Fruit fly (Drosophila melanogaster) whole organism, embryonic: Measurements from ENCODE around the gene MSAmiP.

Experiments used
- ATbp ChIP-seq: fragments of 200-800 bp; sonication (Bioruptor generic); optimal IDR thresholded peaks from 2 replicates; lab custom pipeline; 2017; ENCODE audit warnings: missing biosample characterization, mild to moderate bottlenecking, missing genetic modification characterization, missing genetic modification reagents
- Awh ChIP-seq: fragments of 200-800 bp; sonication (Bioruptor generic); IDR thresholded peaks from 2 replicates; pipeline ENCODE4, ENCODE4 v1.3.6; 2022; ENCODE audit warnings: missing biosample characterization, missing genetic modification characterization
- Blimp-1 ChIP-seq: fragments of 200-800 bp; sonication (Bioruptor generic); optimal IDR thresholded peaks from 3 replicates; lab custom pipeline; 2018; ENCODE audit warnings: missing biosample characterization, missing genetic modification characterization, mild to moderate bottlenecking, moderate library complexity, missing genetic modification reagents
- CG10979 ChIP-seq: fragments of 200-800 bp; sonication (Bioruptor generic); optimal IDR thresholded peaks from 2 replicates; lab custom pipeline; 2018; ENCODE audit warnings: missing biosample characterization, mild to moderate bottlenecking, missing genetic modification characterization, moderate library complexity
- CG13123 ChIP-seq: fragments of 200-800 bp; sonication (Bioruptor generic); optimal IDR thresholded peaks from 2 replicates; lab custom pipeline; 2016; ENCODE audit warnings: missing biosample characterization, missing genetic modification characterization
- CG13624 ChIP-seq: fragments of 200-800 bp; sonication (Bioruptor generic); optimal IDR thresholded peaks from 2 replicates; lab custom pipeline; 2016; ENCODE audit warnings: missing biosample characterization, missing genetic modification characterization
- CG14710 ChIP-seq: fragments of 200-800 bp; sonication (Bioruptor generic); optimal IDR thresholded peaks from 3 replicates; lab custom pipeline; 2019; ENCODE audit warnings: missing biosample characterization, mild to moderate bottlenecking, missing genetic modification characterization, moderate library complexity
- CG15479 ChIP-seq: fragments of 200-800 bp; sonication (Bioruptor generic); optimal IDR thresholded peaks from 3 replicates; lab custom pipeline; 2019; ENCODE audit warnings: missing biosample characterization, mild to moderate bottlenecking, missing genetic modification characterization, moderate library complexity
- CG18011 ChIP-seq: fragments of 200-800 bp; sonication (Bioruptor generic); optimal IDR thresholded peaks from 2 replicates; lab custom pipeline; 2017; ENCODE audit warnings: missing biosample characterization, missing genetic modification characterization, mild to moderate bottlenecking, moderate library complexity, missing genotype
- CG32772 ChIP-seq: fragments of 200-800 bp; sonication (Bioruptor generic); IDR thresholded peaks from 2 replicates; pipeline ENCODE4 v1.3.6; 2022; ENCODE audit warnings: missing biosample characterization, missing genetic modification characterization
- CG3726 ChIP-seq: fragments of 200-800 bp; sonication (Bioruptor generic); IDR thresholded peaks from 3 replicates; pipeline ENCODE4, ENCODE4 v1.3.6; 2022; ENCODE audit warnings: missing biosample characterization, missing genetic modification characterization
- CG4730 ChIP-seq: fragments of 200-800 bp; sonication (Bioruptor generic); IDR thresholded peaks from 2 replicates; pipeline ENCODE4 v1.3.6; 2022; ENCODE audit warnings: missing biosample characterization, missing genetic modification characterization
- CG5180 ChIP-seq: fragments of 200-800 bp; sonication (Bioruptor generic); optimal IDR thresholded peaks from 3 replicates; lab custom pipeline; 2017; ENCODE audit warnings: missing biosample characterization, missing genetic modification characterization, mild to moderate bottlenecking, moderate library complexity, missing genetic modification reagents
- CG6689 ChIP-seq: fragments of 200-800 bp; sonication (Bioruptor generic); IDR thresholded peaks from 2 replicates; pipeline ENCODE4 v1.3.6; 2022; ENCODE audit warnings: missing biosample characterization, missing genetic modification characterization
- CG8388 ChIP-seq: fragments of 200-800 bp; sonication (Bioruptor generic); optimal IDR thresholded peaks from 2 replicates; lab custom pipeline; 2019; ENCODE audit warnings: missing biosample characterization, mild to moderate bottlenecking, missing genetic modification characterization, moderate library complexity
- Dfd ChIP-seq, 2 experiments: fragments of >200 bp; optimal IDR thresholded peaks; 2 replicates each; lab custom pipeline; 2017; ENCODE audit warnings: missing biosample characterization in 2 of 2, missing genetic modification characterization in 2 of 2
- Doc2 ChIP-seq: fragments of 200-800 bp; sonication (Bioruptor generic); IDR thresholded peaks from 2 replicates; pipeline ENCODE4 v1.3.6; 2022; ENCODE audit warnings: missing biosample characterization, missing genetic modification characterization
- Ets65A ChIP-seq: fragments of 200-800 bp; sonication (Bioruptor generic); peaks from one replicate; lab custom pipeline; 2016; ENCODE audit warnings: missing biosample characterization, missing genetic modification characterization
- H2.0 ChIP-seq: fragments of 200-800 bp; sonication (Bioruptor generic); IDR thresholded peaks from 2 replicates; pipeline ENCODE4 v1.3.6; 2022; ENCODE audit warnings: missing biosample characterization, missing genetic modification characterization
- HHEX ChIP-seq: fragments of 200-800 bp; sonication (Bioruptor generic); optimal IDR thresholded peaks from 3 replicates; lab custom pipeline; 2017; ENCODE audit warnings: missing biosample characterization, mild to moderate bottlenecking, missing genetic modification characterization, missing genetic modification reagents
- MESR4 ChIP-seq: fragments of 200-800 bp; sonication (Bioruptor generic); optimal IDR thresholded peaks from 2 replicates; lab custom pipeline; 2018; ENCODE audit warnings: missing biosample characterization, mild to moderate bottlenecking, missing genetic modification characterization, moderate library complexity
- NK7.1 ChIP-seq: fragments of 200-800 bp; sonication (Bioruptor generic); optimal IDR thresholded peaks from 3 replicates; lab custom pipeline; 2016; ENCODE audit warnings: missing biosample characterization, missing genetic modification characterization
- Rx ChIP-seq: fragments of 200-800 bp; sonication (Bioruptor generic); IDR thresholded peaks from 2 replicates; pipeline ENCODE4 v1.3.6; 2022; ENCODE audit warnings: missing biosample characterization, missing genetic modification characterization
- Sox102F ChIP-seq: fragments of 200-800 bp; sonication (Bioruptor generic); optimal IDR thresholded peaks from 2 replicates; lab custom pipeline; 2018; ENCODE audit warnings: missing biosample characterization, mild to moderate bottlenecking, missing genetic modification characterization, moderate library complexity
- Sry-δ ChIP-seq: fragments of 200-800 bp; sonication (Bioruptor generic); optimal IDR thresholded peaks from 2 replicates; lab custom pipeline; 2016; ENCODE audit warnings: missing biosample characterization, missing genetic modification characterization
- Xrp1 ChIP-seq: fragments of 200-800 bp; sonication (Bioruptor generic); IDR thresholded peaks from 2 replicates; pipeline ENCODE4 v1.3.6; 2022; ENCODE audit warnings: missing biosample characterization, missing genetic modification characterization
- ara ChIP-seq: fragments of 200-800 bp; sonication (Bioruptor generic); IDR thresholded peaks from 2 replicates; pipeline ENCODE4 v1.3.6; 2022; ENCODE audit warnings: missing biosample characterization, missing genetic modification characterization
- bsh ChIP-seq, 2 experiments: fragments of 200-800 bp; sonication (Bioruptor generic); optimal IDR thresholded peaks; 2 replicates each; lab custom pipeline; 2017 to 2018; ENCODE audit warnings: mild to moderate bottlenecking in 2 of 2, missing biosample characterization in 2 of 2, missing genetic modification characterization in 2 of 2, moderate library complexity in 1 of 2
- cad ChIP-seq: fragments of >200 bp; optimal IDR thresholded peaks from 2 replicates; lab custom pipeline; 2017; ENCODE audit warnings: missing biosample characterization, missing genetic modification characterization
- da ChIP-seq: fragments of 200-800 bp; sonication (Bioruptor generic); optimal IDR thresholded peaks from 2 replicates; lab custom pipeline; 2016; ENCODE audit warnings: missing biosample characterization, missing genetic modification characterization
- eve ChIP-seq, 2 experiments: fragments of >200 bp; optimal IDR thresholded peaks; 2 replicates each; lab custom pipeline; 2017; ENCODE audit warnings: missing biosample characterization in 2 of 2, missing genetic modification characterization in 2 of 2
- exex ChIP-seq: fragments of 200-800 bp; sonication (Bioruptor generic); optimal IDR thresholded peaks from 4 replicates; lab custom pipeline; 2018; ENCODE audit warnings: missing biosample characterization, mild to moderate bottlenecking, missing genetic modification characterization, moderate library complexity
- gro ChIP-seq: fragments of 200-800 bp; sonication (Bioruptor generic); optimal IDR thresholded peaks from 2 replicates; lab custom pipeline; 2016; ENCODE audit warnings: missing biosample characterization, missing genetic modification characterization
- hth ChIP-seq: fragments of >200 bp; optimal IDR thresholded peaks from 2 replicates; lab custom pipeline; 2017; ENCODE audit warnings: inconsistent platforms
- nau ChIP-seq: fragments of 200-800 bp; sonication (Bioruptor generic); optimal IDR thresholded peaks from 3 replicates; lab custom pipeline; 2017; ENCODE audit warnings: missing biosample characterization, mild to moderate bottlenecking, missing genetic modification characterization, missing genetic modification reagents
- onecut ChIP-seq: fragments of 200-800 bp; sonication (Bioruptor generic); IDR thresholded peaks from 2 replicates; pipeline ENCODE4 v1.3.6; 2022; ENCODE audit warnings: missing biosample characterization, missing genetic modification characterization
- phol ChIP-seq: fragments of 200-800 bp; sonication (Bioruptor generic); optimal IDR thresholded peaks from 3 replicates; lab custom pipeline; 2018; ENCODE audit warnings: missing biosample characterization, mild to moderate bottlenecking, missing genetic modification characterization, moderate library complexity
- pnt ChIP-seq: fragments of 200-800 bp; sonication (Bioruptor generic); optimal IDR thresholded peaks from 3 replicates; lab custom pipeline; 2016; ENCODE audit warnings: missing biosample characterization, missing genetic modification characterization
- ro ChIP-seq: fragments of 200-800 bp; sonication (Bioruptor generic); IDR thresholded peaks from 2 replicates; pipeline ENCODE4 v1.3.6; 2022; ENCODE audit warnings: missing biosample characterization, missing genetic modification characterization
- scrt ChIP-seq: fragments of 200-800 bp; sonication (Bioruptor generic); optimal IDR thresholded peaks from 2 replicates; lab custom pipeline; 2018; ENCODE audit warnings: missing biosample characterization, mild to moderate bottlenecking, missing genetic modification characterization, moderate library complexity
- slbo ChIP-seq: fragments of 200-800 bp; sonication (Bioruptor generic); IDR thresholded peaks from 2 replicates; pipeline ENCODE4 v1.3.6; 2022; ENCODE audit warnings: missing biosample characterization, missing genetic modification characterization
- tll ChIP-seq, 2 experiments: fragments of 200-800 bp in 1 of 2; fragments of >200 bp in 1 of 2; sonication (Bioruptor generic) in 1 of 2; optimal IDR thresholded peaks; 2 replicates each; lab custom pipeline; 2017 to 2019; ENCODE audit warnings: missing biosample characterization in 2 of 2, missing genetic modification characterization in 2 of 2, mild to moderate bottlenecking in 1 of 2, moderate library complexity in 1 of 2
- twi ChIP-seq: fragments of 200-800 bp; optimal IDR thresholded peaks from 2 replicates; lab custom pipeline; 2019; ENCODE audit warnings: missing biosample characterization, mild to moderate bottlenecking, missing genetic modification characterization, moderate library complexity
- vfl ChIP-seq: fragments of 200-800 bp; sonication (Bioruptor generic); optimal IDR thresholded peaks from 2 replicates; lab custom pipeline; 2016; ENCODE audit warnings: missing biosample characterization, missing genetic modification characterization
- yki ChIP-seq: fragments of >200 bp; optimal IDR thresholded peaks from 3 replicates; lab custom pipeline; 2018
- zen ChIP-seq: fragments of 200-800 bp; sonication (Bioruptor generic); optimal IDR thresholded peaks from 3 replicates; lab custom pipeline; 2018; ENCODE audit warnings: missing biosample characterization, mild to moderate bottlenecking, missing genetic modification characterization, moderate library complexity

MSAmiP gene

dm6 chr3R:16861217-16861616, 34.9 kb downstream of the MSAmiP start (continued):
- TF ChIP-seq HHEX (GFP tag; lab: Kevin White, UChicago) (no peak), Rx (GFP tag; lab: Robert Waterston, UW) (no peak), bsh (GFP tag; optimal IDR thresholded peaks at IDR 0.05; lab: Kevin White, UChicago) (peak in 1 of 2 experiments; percentile 55), Blimp-1 (peak; percentile 37), eve (GFP tag; optimal IDR thresholded peaks at IDR 0.05; lab: Kevin White, UChicago) (no peak), slbo (no peak), exex (tag; lab: Kevin White, UChicago) (no peak), Xrp1 (GFP tag; lab: Robert Waterston, UW) (peak; percentile 56), Doc2 (GFP tag; lab: Robert Waterston, UW) (no peak), CG14710 (tag; lab: Kevin White, UChicago) (peak; percentile 15), MESR4 (GFP tag; lab: Kevin White, UChicago) (no peak), CG8388 (GFP tag; lab: Kevin White, UChicago) (no peak), Ets65A (GFP tag; lab: Kevin White, UChicago) (peak; percentile 51), ATbp (GFP tag; lab: Kevin White, UChicago) (no peak), ara (GFP tag; lab: Robert Waterston, UW) (0 out of 2 replicates have a peak, but pooled peaks have one; percentile 19), CG32772 (GFP tag; lab: Robert Waterston, UW) (no peak), CG5180 (GFP tag; lab: Kevin White, UChicago) (no peak), phol (tag; lab: Kevin White, UChicago) (peak; percentile 57)

dm6 chr3R:16859659-16860058, 36.4 kb downstream of the MSAmiP start:
- peak; percentile 63 for TF ChIP-seq zen (tag; lab: Kevin White, UChicago)
- no peak for TF ChIP-seq da (GFP tag; lab: Kevin White, UChicago)
- TF ChIP-seq tll (GFP tag; optimal IDR thresholded peaks at IDR 0.05; lab: Kevin White, UChicago) = peak in 1 of 2 experiments; percentile 44
- peak; percentile 19 for TF ChIP-seq hth (lab: Kevin White, UChicago)
- TF ChIP-seq nau (GFP tag; lab: Kevin White, UChicago) = no peak
- TF ChIP-seq cad (GFP tag; lab: Kevin White, UChicago) = peak; percentile 76

- TF ChIP-seq Sry-δ (GFP tag; lab: Kevin White, UChicago) (no peak), pnt (no peak), CG13123 (GFP tag; lab: Kevin White, UChicago) (no peak), onecut (GFP tag; lab: Robert Waterston, UW) (peak; percentile 54), CG15479 (GFP tag; lab: Kevin White, UChicago) (peak; percentile 70), CG13624 (GFP tag; lab: Kevin White, UChicago) (no peak), NK7.1 (GFP tag; lab: Kevin White, UChicago) (no peak), vfl (GFP tag; lab: Kevin White, UChicago) (no peak), CG18011 (GFP tag; lab: Kevin White, UChicago) (no peak), CG6689 (no peak), Awh (GFP tag; lab: Robert Waterston, UW) (no peak), H2.0 (GFP tag; lab: Robert Waterston, UW) (peak; percentile 14; the same call in 1 of the 2 replicates), twi (tag; lab: Kevin White, UChicago) (peak; percentile 51), yki (lab: Kevin White, UChicago) (peak; percentile 45), CG4730 (GFP tag; lab: Robert Waterston, UW) (no peak), Sox102F (GFP tag; lab: Kevin White, UChicago) (peak; percentile 50), ro (GFP tag; lab: Robert Waterston, UW) (no peak), cad (GFP tag; lab: Kevin White, UChicago) (peak; percentile 54), gro (GFP tag; lab: Kevin White, UChicago) (no peak), scrt (GFP tag; lab: Kevin White, UChicago) (no peak), CG3726 (GFP tag; lab: Robert Waterston, UW) (no peak), CG10979 (tag; lab: Kevin White, UChicago) (peak; percentile 2), Dfd (GFP tag; optimal IDR thresholded peaks at IDR 0.05; lab: Kevin White, UChicago) (no peak)
Observed at dm6 chr3R:16857029-16858027, 38.8 kb downstream of the MSAmiP start.
